Fruit fly (Drosophila melanogaster) whole organism, embryonic: ENCODE data around the gene amn.
A peak's percentile ranks its signal among the peaks of the same experiment; 100 is the strongest.

Experiments
- BEAF-32 ChIP-seq: fragments of 200-800 bp; sonication (Bioruptor generic); optimal IDR thresholded peaks from 3 replicates; lab custom pipeline; 2017; ENCODE audit warnings: missing biosample characterization, missing genetic modification characterization, mild to moderate bottlenecking, moderate library complexity, missing genetic modification reagents
- CG10209 ChIP-seq: fragments of 200-800 bp; sonication (Bioruptor generic); optimal IDR thresholded peaks from 3 replicates; lab custom pipeline; 2017; ENCODE audit warnings: missing biosample characterization, mild to moderate bottlenecking, missing genetic modification characterization, missing genetic modification reagents
- CG10979 ChIP-seq: fragments of 200-800 bp; sonication (Bioruptor generic); optimal IDR thresholded peaks from 2 replicates; lab custom pipeline; 2018; ENCODE audit warnings: missing biosample characterization, mild to moderate bottlenecking, missing genetic modification characterization, moderate library complexity
- CG11093 ChIP-seq: fragments of 200-800 bp; sonication (Bioruptor generic); IDR thresholded peaks from 3 replicates; pipeline ENCODE4 v1.3.6; 2022; ENCODE audit warnings: missing biosample characterization, missing genetic modification characterization
- CG13775 ChIP-seq: fragments of 200-800 bp; sonication (Bioruptor generic); optimal IDR thresholded peaks from 3 replicates; lab custom pipeline; 2017; ENCODE audit warnings: missing biosample characterization, mild to moderate bottlenecking, missing genetic modification characterization
- CG17359 ChIP-seq: fragments of 200-800 bp; sonication (Bioruptor generic); optimal IDR thresholded peaks from 3 replicates; lab custom pipeline; 2018; ENCODE audit warnings: missing biosample characterization, mild to moderate bottlenecking, missing genetic modification characterization, moderate library complexity
- CG18262 ChIP-seq: fragments of 200-800 bp; optimal IDR thresholded peaks from 3 replicates; lab custom pipeline; 2019; ENCODE audit warnings: missing biosample characterization, mild to moderate bottlenecking, missing genetic modification characterization, moderate library complexity
- CG3847 ChIP-seq: fragments of 200-800 bp; sonication (Bioruptor generic); IDR thresholded peaks from 2 replicates; pipeline ENCODE4 v1.3.6; 2022; ENCODE audit warnings: missing biosample characterization, missing genetic modification characterization
- CG4424 ChIP-seq: fragments of 200-800 bp; sonication (Bioruptor generic); optimal IDR thresholded peaks from 3 replicates; lab custom pipeline; 2016; ENCODE audit warnings: missing biosample characterization, missing genetic modification characterization
- CG4617 ChIP-seq: fragments of 200-800 bp; sonication (Bioruptor generic); optimal IDR thresholded peaks from 3 replicates; lab custom pipeline; 2016; ENCODE audit warnings: missing biosample characterization, missing genetic modification characterization, borderline replicate concordance
- CG8765 ChIP-seq: fragments of 200-800 bp; sonication (Bioruptor generic); IDR thresholded peaks from 2 replicates; pipeline ENCODE4 v1.3.6; 2022; ENCODE audit warnings: missing biosample characterization, missing genetic modification characterization
- CG9437 ChIP-seq: fragments of 200-800 bp; sonication (Bioruptor generic); optimal IDR thresholded peaks from 2 replicates; lab custom pipeline; 2018; ENCODE audit warnings: missing biosample characterization, mild to moderate bottlenecking, missing genetic modification characterization
- Hsf ChIP-seq: fragments of 200-800 bp; sonication (Bioruptor generic); optimal IDR thresholded peaks from 3 replicates; lab custom pipeline; 2016; ENCODE audit warnings: missing biosample characterization, missing genetic modification characterization
- Med ChIP-seq: fragments of 200-800 bp; sonication (Bioruptor generic); peaks from one replicate; lab custom pipeline; 2016; ENCODE audit warnings: missing biosample characterization, missing genetic modification characterization, mild to moderate bottlenecking, inconsistent platforms, moderate library complexity
- NC2α ChIP-seq: fragments of 200-800 bp; sonication (Bioruptor generic); optimal IDR thresholded peaks from 2 replicates; lab custom pipeline; 2016; ENCODE audit warnings: missing biosample characterization, missing genetic modification characterization
- Nf-YB ChIP-seq: fragments of 200-800 bp; sonication (Bioruptor generic); optimal IDR thresholded peaks from 3 replicates; lab custom pipeline; 2019; ENCODE audit warnings: missing biosample characterization, mild to moderate bottlenecking, missing genetic modification characterization, moderate library complexity
- NfI ChIP-seq: fragments of 200-800 bp; sonication (Bioruptor generic); optimal IDR thresholded peaks from 3 replicates; lab custom pipeline; 2018; ENCODE audit warnings: missing biosample characterization, mild to moderate bottlenecking, missing genetic modification characterization, moderate library complexity
- Sry-β ChIP-seq: fragments of 200-800 bp; sonication (Bioruptor generic); optimal IDR thresholded peaks from 2 replicates; lab custom pipeline; 2018; ENCODE audit warnings: missing biosample characterization, mild to moderate bottlenecking, missing genetic modification characterization, moderate library complexity
- ac ChIP-seq: fragments of 200-800 bp; sonication (Bioruptor generic); optimal IDR thresholded peaks from 3 replicates; lab custom pipeline; 2017; ENCODE audit warnings: missing biosample characterization, mild to moderate bottlenecking, missing genetic modification characterization
- ato ChIP-seq: fragments of 200-800 bp; sonication (Bioruptor generic); IDR thresholded peaks from 2 replicates; pipeline ENCODE4 v1.3.6; 2022; ENCODE audit warnings: missing biosample characterization, missing genetic modification characterization; ENCODE audit not compliant: partially characterized antibody
- cato ChIP-seq: fragments of 200-800 bp; sonication (Bioruptor generic); optimal IDR thresholded peaks from 2 replicates; lab custom pipeline; 2016; ENCODE audit warnings: missing biosample characterization, missing genetic modification characterization, borderline replicate concordance
- crp ChIP-seq, 2 experiments: fragments of 200-800 bp; sonication (Bioruptor generic); optimal IDR thresholded peaks; 2 replicates in 1 of 2; 3 replicates in 1 of 2; lab custom pipeline; 2017; ENCODE audit warnings: missing biosample characterization in 2 of 2, missing genetic modification characterization in 2 of 2, mild to moderate bottlenecking in 1 of 2, moderate library complexity in 1 of 2
- dmrt11E ChIP-seq: fragments of 200-800 bp; sonication (Bioruptor generic); optimal IDR thresholded peaks from 3 replicates; lab custom pipeline; 2018; ENCODE audit warnings: missing biosample characterization, mild to moderate bottlenecking, missing genetic modification characterization, moderate library complexity
- en ChIP-seq: fragments of 200-800 bp; sonication (Bioruptor generic); optimal IDR thresholded peaks from 2 replicates; lab custom pipeline; 2016; ENCODE audit warnings: missing biosample characterization, missing genetic modification characterization
- fd3F ChIP-seq: fragments of 200-800 bp; sonication (Bioruptor generic); optimal IDR thresholded peaks from 2 replicates; lab custom pipeline; 2018; ENCODE audit warnings: missing biosample characterization, mild to moderate bottlenecking, missing genetic modification characterization, moderate library complexity
- fd96Cb ChIP-seq: fragments of 200-800 bp; sonication (Bioruptor generic); optimal IDR thresholded peaks from 2 replicates; lab custom pipeline; 2018; ENCODE audit warnings: missing biosample characterization, mild to moderate bottlenecking, missing genetic modification characterization, moderate library complexity
- ftz-f1 ChIP-seq: fragments of 200-800 bp; sonication (Bioruptor generic); optimal IDR thresholded peaks from 2 replicates; lab custom pipeline; 2016; ENCODE audit warnings: missing biosample characterization, missing genetic modification characterization
- gem ChIP-seq: fragments of 200-800 bp; sonication (Bioruptor generic); optimal IDR thresholded peaks from 2 replicates; lab custom pipeline; 2019; ENCODE audit warnings: missing biosample characterization, mild to moderate bottlenecking, missing genetic modification characterization, moderate library complexity
- gfzf ChIP-seq: fragments of 200-800 bp; sonication (Bioruptor generic); optimal IDR thresholded peaks from 2 replicates; lab custom pipeline; 2016; ENCODE audit warnings: missing biosample characterization, mild to moderate bottlenecking, missing genetic modification characterization, moderate library complexity
- grau ChIP-seq: fragments of 200-800 bp; optimal IDR thresholded peaks from 3 replicates; lab custom pipeline; 2019; ENCODE audit warnings: missing biosample characterization, mild to moderate bottlenecking, missing genetic modification characterization, moderate library complexity
- grn ChIP-seq: fragments of 200-800 bp; sonication (Bioruptor generic); optimal IDR thresholded peaks from 3 replicates; lab custom pipeline; 2017; ENCODE audit warnings: missing biosample characterization, missing genetic modification characterization
- hb ChIP-seq: fragments of 200-800 bp; sonication (Bioruptor generic); IDR thresholded peaks from 3 replicates; pipeline ENCODE4 v1.3.6; 2022; ENCODE audit warnings: missing biosample characterization, missing genetic modification characterization; ENCODE audit not compliant: partially characterized antibody
- kay ChIP-seq: fragments of 200-800 bp; sonication (Bioruptor generic); optimal IDR thresholded peaks from 2 replicates; lab custom pipeline; 2016; ENCODE audit warnings: missing biosample characterization, missing genetic modification characterization
- lola ChIP-seq, 3 experiments: fragments of >200 bp in 2 of 3; fragments of 200-800 bp in 1 of 3; sonication (Bioruptor generic) in 1 of 3; optimal IDR thresholded peaks; 2 replicates each; lab custom pipeline; 2017 to 2019; ENCODE audit warnings: missing biosample characterization in 3 of 3, missing genetic modification characterization in 3 of 3, mild to moderate bottlenecking in 1 of 3, moderate library complexity in 1 of 3
- mld ChIP-seq: fragments of 200-800 bp; sonication (Bioruptor generic); IDR thresholded peaks from 3 replicates; pipeline ENCODE4 v1.3.6; 2022; ENCODE audit warnings: missing biosample characterization, missing genetic modification characterization; ENCODE audit not compliant: partially characterized antibody
- nom ChIP-seq: fragments of 200-800 bp; sonication (Bioruptor generic); optimal IDR thresholded peaks from 2 replicates; lab custom pipeline; 2017; ENCODE audit warnings: missing biosample characterization, missing genetic modification characterization, mild to moderate bottlenecking, moderate library complexity, missing genetic modification reagents
- pfk ChIP-seq: fragments of 200-800 bp; sonication (Bioruptor generic); optimal IDR thresholded peaks from 2 replicates; lab custom pipeline; 2018; ENCODE audit warnings: missing biosample characterization, mild to moderate bottlenecking, missing genetic modification characterization, moderate library complexity
- phol ChIP-seq: fragments of 200-800 bp; sonication (Bioruptor generic); optimal IDR thresholded peaks from 3 replicates; lab custom pipeline; 2018; ENCODE audit warnings: missing biosample characterization, mild to moderate bottlenecking, missing genetic modification characterization, moderate library complexity
- prd ChIP-seq, 3 experiments: fragments of >200 bp in 2 of 3; fragments of 200-800 bp in 1 of 3; sonication (Bioruptor generic) in 1 of 3; optimal IDR thresholded peaks in 2 of 3; IDR thresholded peaks in 1 of 3; 2 replicates in 2 of 3; 3 replicates in 1 of 3; pipeline versions ENCODE4 v1.3.6 to Lab custom; 2017 to 2022; ENCODE audit warnings: missing biosample characterization in 1 of 3, missing genetic modification characterization in 1 of 3
- pzg ChIP-seq: fragments of 200-800 bp; sonication (Bioruptor generic); optimal IDR thresholded peaks from 3 replicates; lab custom pipeline; 2018; ENCODE audit warnings: missing biosample characterization, mild to moderate bottlenecking, missing genetic modification characterization, moderate library complexity
- sens ChIP-seq: fragments of 200-800 bp; sonication (Bioruptor generic); peaks from one replicate; lab custom pipeline; 2016; ENCODE audit warnings: missing biosample characterization, missing genetic modification characterization
- sr ChIP-seq: fragments of 200-800 bp; sonication (Bioruptor generic); IDR thresholded peaks from 3 replicates; pipeline ENCODE4 v1.3.6; 2022; ENCODE audit warnings: missing biosample characterization, missing genetic modification characterization
- tio ChIP-seq: fragments of 200-800 bp; sonication (Bioruptor generic); optimal IDR thresholded peaks from 2 replicates; lab custom pipeline; 2017; ENCODE audit warnings: missing biosample characterization, missing genetic modification characterization, inconsistent platforms
- trem ChIP-seq: fragments of 200-800 bp; optimal IDR thresholded peaks from 3 replicates; lab custom pipeline; 2019; ENCODE audit warnings: missing biosample characterization, mild to moderate bottlenecking, missing genetic modification characterization, moderate library complexity
- twi ChIP-seq: fragments of 200-800 bp; optimal IDR thresholded peaks from 2 replicates; lab custom pipeline; 2019; ENCODE audit warnings: missing biosample characterization, mild to moderate bottlenecking, missing genetic modification characterization, moderate library complexity
- unc-4 ChIP-seq: fragments of 200-800 bp; sonication (Bioruptor generic); IDR thresholded peaks from 2 replicates; pipeline ENCODE4 v1.3.6; 2022; ENCODE audit warnings: missing biosample characterization, missing genetic modification characterization; ENCODE audit not compliant: partially characterized antibody
- zen ChIP-seq: fragments of 200-800 bp; sonication (Bioruptor generic); optimal IDR thresholded peaks from 3 replicates; lab custom pipeline; 2018; ENCODE audit warnings: missing biosample characterization, mild to moderate bottlenecking, missing genetic modification characterization, moderate library complexity
- zen2 ChIP-seq: fragments of 200-800 bp; sonication (Bioruptor generic); IDR thresholded peaks from 3 replicates; pipeline ENCODE4 v1.3.6; 2022; ENCODE audit warnings: missing biosample characterization, missing genetic modification characterization; ENCODE audit not compliant: partially characterized antibody

The amn gene

dm6 chrX:19842397-19843261 lies 47.2 kb downstream of the amn start (continued):
- TF ChIP-seq CG10209 (peak; percentile 24), Med (GFP tag; lab: Kevin White, UChicago) (peak; percentile 51), twi (tag; lab: Kevin White, UChicago) (no peak), phol (tag; lab: Kevin White, UChicago) (peak; percentile 47), CG18262 (peak; percentile 48), grau (tag; lab: Kevin White, UChicago) (peak; percentile 2), CG17359 (tag; lab: Kevin White, UChicago) (peak; percentile 43), nom (GFP tag; lab: Kevin White, UChicago) (peak; percentile 43), sr (GFP tag; lab: Robert Waterston, UW) (no peak), CG8765 (GFP tag; lab: Robert Waterston, UW) (no peak), fd3F (no peak), tio (GFP tag; lab: Kevin White, UChicago) (no peak), gem (tag; lab: Kevin White, UChicago) (peak; percentile 50), grn (GFP tag; lab: Kevin White, UChicago) (peak; percentile 70), crp (GFP tag; optimal IDR thresholded peaks at IDR 0.05; lab: Kevin White, UChicago) (no peak), NC2α (no peak), fd96Cb (tag; lab: Kevin White, UChicago) (peak; percentile 24), zen (tag; lab: Kevin White, UChicago) (peak; percentile 21), hb (GFP tag; lab: Robert Waterston, UW) (no peak), zen2 (GFP tag; lab: Robert Waterston, UW) (no peak), pfk (GFP tag; lab: Kevin White, UChicago) (no peak), BEAF-32 (GFP tag; lab: Kevin White, UChicago) (no peak), en (no peak), ac (peak; percentile 93), CG10979 (peak; percentile 51), CG4424 (peak; percentile 24), CG13775 (GFP tag; lab: Kevin White, UChicago) (peak; percentile 22), lola (GFP tag; optimal IDR thresholded peaks at IDR 0.05; lab: Kevin White, UChicago) (peak in 1 of 3 experiments; percentile 65), Hsf (GFP tag; lab: Kevin White, UChicago) (peak; percentile 14), ftz-f1 (GFP tag; lab: Kevin White, UChicago) (no peak), pzg (GFP tag; lab: Kevin White, UChicago) (no peak), trem (tag; lab: Kevin White, UChicago) (peak; percentile 10), cato (no peak), sens (GFP tag; lab: Kevin White, UChicago) (peak; percentile 91)

DNA sequence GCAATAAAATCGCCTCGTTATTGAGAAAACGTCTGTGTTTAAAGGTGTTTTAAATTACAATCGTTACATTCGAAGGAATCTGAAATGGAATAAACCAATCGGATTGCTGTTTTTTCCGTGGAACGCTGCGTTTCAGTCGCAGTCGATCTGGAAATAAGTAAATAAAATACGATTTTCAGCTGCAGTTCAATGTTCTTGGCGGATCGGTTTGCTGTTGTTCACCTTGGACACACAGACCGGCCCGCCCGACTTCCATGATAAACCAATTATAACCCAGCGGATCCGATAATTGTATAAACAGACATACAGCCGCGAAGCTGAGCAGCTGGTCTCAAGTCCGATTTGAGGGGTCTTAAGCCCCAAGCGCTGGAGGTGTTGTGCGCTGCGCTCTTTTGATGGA lies 49.5 kb downstream of the amn start:
- TF ChIP-seq unc-4 (GFP tag; lab: Robert Waterston, UW) (no peak), CG11093 (no peak), Nf-YB (GFP tag; lab: Kevin White, UChicago) (no peak), CG3847 (no peak), Sry-β (GFP tag; lab: Kevin White, UChicago) (no peak), tio (GFP tag; lab: Kevin White, UChicago) (no peak), ato (no peak), gfzf (GFP tag; lab: Kevin White, UChicago) (no peak), prd (optimal IDR thresholded peaks at IDR 0.05; lab: Kevin White, UChicago) (no peak), prd (GFP tag; IDR thresholded peaks at IDR 0.05; lab: Robert Waterston, UW) (no peak), kay (no peak), mld (GFP tag; lab: Robert Waterston, UW) (no peak), NfI (no peak), CG9437 (GFP tag; lab: Kevin White, UChicago) (no peak), CG4617 (GFP tag; lab: Kevin White, UChicago) (no peak), dmrt11E (no peak)
